Worm (Caenorhabditis elegans): Measurements from ENCODE around the gene acly-1.

DNA sequence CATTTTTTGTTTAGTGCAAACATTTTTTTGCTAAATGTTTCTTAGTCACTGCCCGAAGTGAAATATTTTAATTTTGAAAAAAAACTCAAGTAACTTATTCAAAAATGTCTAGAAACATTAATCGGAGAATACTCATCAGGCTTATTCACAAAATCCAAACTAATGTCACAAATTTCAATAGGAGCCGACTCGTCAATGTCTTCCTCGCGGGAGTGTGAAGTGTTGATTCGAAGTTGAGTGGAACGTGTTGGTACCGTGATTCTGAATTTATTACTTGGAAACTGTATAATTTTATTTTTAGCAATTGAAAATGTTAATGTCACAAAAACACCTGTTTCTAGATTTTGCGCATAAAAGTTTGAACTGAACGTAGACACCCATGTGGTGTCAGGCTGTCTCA is 10.2 kb downstream of the acly-1 start:
- TF ChIP-seq lin-15B (tag; optimal IDR thresholded peaks at IDR 0.05) (no peak), unc-62 (GFP tag; optimal IDR thresholded peaks at IDR 0.05) (no peak), jun-1 (tag; optimal IDR thresholded peaks at IDR 0.05) (no peak), lin-39 (tag; optimal IDR thresholded peaks at IDR 0.05) (no peak), hlh-4 (tag; optimal IDR thresholded peaks at IDR 0.05) (no peak), aha-1 (tag; optimal IDR thresholded peaks at IDR 0.05) (no peak), C16A3.4 (tag; optimal IDR thresholded peaks at IDR 0.05) (no peak), lsy-2 (tag; optimal IDR thresholded peaks at IDR 0.05) (no peak), nhr-76 (tag; optimal IDR thresholded peaks at IDR 0.05) (no peak), fos-1 (tag; optimal IDR thresholded peaks at IDR 0.05) (no peak)
